Worm (Caenorhabditis elegans) whole organism, young adult: ENCODE data around the gene ZC13.1.

Source experiments
- attf-6 ChIP-seq: fragments of 200-800 bp; sonication (Bioruptor generic); IDR thresholded peaks from 2 replicates; pipeline ENCODE4 v1.3.6; 2022; ENCODE audit warnings: missing genetic modification reagents, missing genetic modification characterization, missing compliant biosample characterization
- egl-44 ChIP-seq: fragments of 200-800 bp; sonication (Bioruptor generic); IDR thresholded peaks from 2 replicates; pipeline ENCODE4 v1.3.6; 2022; ENCODE audit warnings: missing genetic modification reagents, missing genetic modification characterization, missing compliant biosample characterization
- ztf-22 ChIP-seq: fragments of 200-800 bp; sonication (Bioruptor generic); optimal IDR thresholded peaks from 2 replicates; lab custom pipeline; 2018; ENCODE audit warnings: mild to moderate bottlenecking, missing genetic modification characterization, moderate library complexity, missing compliant biosample characterization

ce11 chrX:844649-845048 is 32.4 kb upstream of the ZC13.1 start:
- TF ChIP-seq ztf-22 (GFP tag; lab: Kevin White, UChicago) (no peak), egl-44 (GFP tag; lab: Robert Waterston, UW) (no peak), attf-6 (no peak)
